Fruit fly (Drosophila melanogaster): ENCODE results near the gene mus101.

mus101 gene

dm6 chrX:13747052-13747451, 25.0 kb downstream of the mus101 start:
- TF ChIP-seq gl (tag; optimal IDR thresholded peaks at IDR 0.05) (no peak), Ets98B (GFP tag; IDR thresholded peaks at IDR 0.05) (peak; percentile 59), rn (GFP tag; IDR thresholded peaks at IDR 0.05) (no peak), Snoo (tag; optimal IDR thresholded peaks at IDR 0.05) (no peak), fd96Ca (GFP tag; IDR thresholded peaks at IDR 0.05) (no peak; the same call in 2 of the 3 replicates), EcR (GFP tag; optimal IDR thresholded peaks at IDR 0.05) (peak; percentile 99), D1 (tag; optimal IDR thresholded peaks at IDR 0.05) (no peak)

dm6 chrX:13747635-13748467, 25.8 kb downstream of the mus101 start:
- TF ChIP-seq CG9948 (tag; optimal IDR thresholded peaks at IDR 0.05) (peak; percentile 30), EcR (GFP tag; optimal IDR thresholded peaks at IDR 0.05) (peak; percentile 91), Pif1A (GFP tag; optimal IDR thresholded peaks at IDR 0.05) (peak; percentile 67), CG32121 (GFP tag; IDR thresholded peaks at IDR 0.05) (peak; percentile 66), Pif1B (GFP tag; optimal IDR thresholded peaks at IDR 0.05) (peak; percentile 58), CG34367 (tag; optimal IDR thresholded peaks at IDR 0.05) (peak; percentile 33), CG4496 (GFP tag; IDR thresholded peaks at IDR 0.05) (peak; percentile 68), CG17806 (tag; optimal IDR thresholded peaks at IDR 0.05) (peak; percentile 42), D1 (tag; optimal IDR thresholded peaks at IDR 0.05) (no peak), CG14655 (GFP tag; optimal IDR thresholded peaks at IDR 0.05) (peak; percentile 81), Ets98B (GFP tag; IDR thresholded peaks at IDR 0.05) (peak; percentile 22), rn (GFP tag; IDR thresholded peaks at IDR 0.05) (no peak), CG15710 (tag; optimal IDR thresholded peaks at IDR 0.05) (peak; percentile 51), CG12605 (GFP tag; IDR thresholded peaks at IDR 0.05) (peak; percentile 20; the same call in 1 of the 2 replicates), CG8301 (tag; optimal IDR thresholded peaks at IDR 0.05) (peak; percentile 61), fd96Ca (GFP tag; IDR thresholded peaks at IDR 0.05) (no peak; the same call in 1 of the 3 replicates)

- TF ChIP-seq gl (tag; optimal IDR thresholded peaks at IDR 0.05) (no peak), CG13204 (GFP tag; optimal IDR thresholded peaks at IDR 0.05) (no peak), CG32121 (GFP tag; IDR thresholded peaks at IDR 0.05) (peak; percentile 44), Pif1A (GFP tag; optimal IDR thresholded peaks at IDR 0.05) (peak; percentile 36), fd96Ca (GFP tag; IDR thresholded peaks at IDR 0.05) (peak; percentile 68), CG14655 (GFP tag; optimal IDR thresholded peaks at IDR 0.05) (peak; percentile 54), CG10348 (GFP tag; IDR thresholded peaks at IDR 0.05) (no peak), CG12605 (GFP tag; IDR thresholded peaks at IDR 0.05) (peak; percentile 40; the same call in 1 of the 2 replicates), Ets98B (GFP tag; IDR thresholded peaks at IDR 0.05) (peak; percentile 52; the same call in 1 of the 2 replicates), EcR (GFP tag; optimal IDR thresholded peaks at IDR 0.05) (no peak), Pif1B (GFP tag; optimal IDR thresholded peaks at IDR 0.05) (no peak), CG15710 (tag; optimal IDR thresholded peaks at IDR 0.05) (peak; percentile 34), CG9948 (tag; optimal IDR thresholded peaks at IDR 0.05) (no peak), rn (GFP tag; IDR thresholded peaks at IDR 0.05) (no peak), CG17806 (tag; optimal IDR thresholded peaks at IDR 0.05) (no peak), CG34367 (tag; optimal IDR thresholded peaks at IDR 0.05) (no peak), CG4496 (GFP tag; IDR thresholded peaks at IDR 0.05) (peak; percentile 58), D1 (tag; optimal IDR thresholded peaks at IDR 0.05) (peak; percentile 29), CG8159 (tag; optimal IDR thresholded peaks at IDR 0.05) (peak; percentile 29), Snoo (tag; optimal IDR thresholded peaks at IDR 0.05) (peak; percentile 1), CG8301 (tag; optimal IDR thresholded peaks at IDR 0.05) (peak; percentile 51)
Observed at dm6 chrX:13748906-13749872, 27.1 kb downstream of the mus101 start.

dm6 chrX:13749873-13750241, 27.8 kb downstream of the mus101 start:
- TF ChIP-seq Ets98B (GFP tag; IDR thresholded peaks at IDR 0.05) (0 out of 2 replicates have a peak, but pooled peaks have one; percentile 18), CG10348 (GFP tag; IDR thresholded peaks at IDR 0.05) (no peak)

dm6 chrX:13752543-13753046, 30.5 kb downstream of the mus101 start:
- TF ChIP-seq CG12605 (GFP tag; IDR thresholded peaks at IDR 0.05), result no peak
- TF ChIP-seq Pif1A (GFP tag; optimal IDR thresholded peaks at IDR 0.05), result no peak
- TF ChIP-seq gl (tag; optimal IDR thresholded peaks at IDR 0.05), result no peak
- TF ChIP-seq CG34367 (tag; optimal IDR thresholded peaks at IDR 0.05), result no peak
- no peak for TF ChIP-seq CG8301 (tag; optimal IDR thresholded peaks at IDR 0.05)
- no peak for TF ChIP-seq Snoo (tag; optimal IDR thresholded peaks at IDR 0.05)
- no peak for TF ChIP-seq CG8159 (tag; optimal IDR thresholded peaks at IDR 0.05)
- no peak for TF ChIP-seq CG14655 (GFP tag; optimal IDR thresholded peaks at IDR 0.05)
- TF ChIP-seq rn (GFP tag; IDR thresholded peaks at IDR 0.05), result no peak

All from whole organism, pupa.